Worm (Caenorhabditis elegans) whole organism, L1 larva: ENCODE measurements around the gene F08G5.3.

Experiments
- C16A3.4 ChIP-seq: fragments of 150-350 bp; optimal IDR thresholded peaks from 2 replicates; lab custom pipeline; 2014; ENCODE audit warnings: missing biosample characterization, missing genetic modification characterization
- aly-2 ChIP-seq: fragments of 150-350 bp; optimal IDR thresholded peaks from 2 replicates; lab custom pipeline; 2014; ENCODE audit warnings: missing biosample characterization, missing genetic modification characterization
- ama-1 ChIP-seq: fragments of 150-350 bp; optimal IDR thresholded peaks from 2 replicates; lab custom pipeline; 2014
- ceh-88 ChIP-seq: fragments of 200-800 bp; sonication (Bioruptor generic); IDR thresholded peaks from 2 replicates; pipeline ENCODE4 v1.3.6; 2022; ENCODE audit warnings: missing genetic modification characterization, missing compliant biosample characterization
- dpl-1 ChIP-seq, 3 experiments: fragments of 150-350 bp in 2 of 3; sonication (generic microtip) in 1 of 3; optimal IDR thresholded peaks; 2 replicates each; lab custom pipeline; 2014 to 2017; ENCODE audit warnings: missing biosample characterization in 3 of 3, missing genetic modification characterization in 3 of 3, missing genetic modification reagents in 3 of 3
- elt-3 ChIP-seq, 6 experiments: fragments of 150-350 bp in 1 of 6; sonication (generic microtip); optimal IDR thresholded peaks; 2 replicates each; lab custom pipeline; 2017 to 2018; ENCODE audit warnings: missing biosample characterization in 6 of 6, missing genetic modification characterization in 6 of 6, inconsistent platforms in 1 of 6
- fos-1 ChIP-seq: fragments of 150-350 bp; optimal IDR thresholded peaks from 2 replicates; lab custom pipeline; 2014; ENCODE audit warnings: missing biosample characterization, missing genetic modification characterization
- jun-1 ChIP-seq: fragments of 150-350 bp; optimal IDR thresholded peaks from 2 replicates; lab custom pipeline; 2014; ENCODE audit warnings: missing biosample characterization, missing genetic modification reagents, missing genetic modification characterization
- nhr-11 ChIP-seq: fragments of 150-350 bp; optimal IDR thresholded peaks from 2 replicates; lab custom pipeline; 2014; ENCODE audit warnings: missing biosample characterization, missing genetic modification characterization
- nhr-12 ChIP-seq: sonication (generic microtip); optimal IDR thresholded peaks from 2 replicates; lab custom pipeline; 2017; ENCODE audit warnings: missing biosample characterization, missing genetic modification characterization
- nhr-77 ChIP-seq: fragments of 150-350 bp; optimal IDR thresholded peaks from 2 replicates; lab custom pipeline; 2014; ENCODE audit warnings: missing biosample characterization, missing genetic modification characterization
- pqm-1 ChIP-seq: sonication (generic microtip); optimal IDR thresholded peaks from 3 replicates; lab custom pipeline; 2017; ENCODE audit warnings: missing biosample characterization, missing genetic modification characterization
- unc-62 ChIP-seq: fragments of 150-350 bp; optimal IDR thresholded peaks from 2 replicates; lab custom pipeline; 2014; ENCODE audit warnings: missing biosample characterization, missing genetic modification reagents, missing genetic modification characterization
- unc-86 ChIP-seq: sonication (generic microtip); optimal IDR thresholded peaks from 2 replicates; lab custom pipeline; 2016; ENCODE audit warnings: missing genetic modification characterization, missing compliant biosample characterization

ce11 chrIV:12454750-12455149, 37.4 kb upstream of the F08G5.3 start, which contains the start of gene smz-1:
- no peak for TF ChIP-seq aly-2 (tag; lab: Kevin White, UChicago)
- TF ChIP-seq ama-1 (lab: Kevin White, UChicago), result no peak
- TF ChIP-seq nhr-77 (tag; lab: Kevin White, UChicago), result no peak
- TF ChIP-seq elt-3 (tag; optimal IDR thresholded peaks at IDR 0.05; lab: Kevin White, UChicago), result no peak
- no peak for TF ChIP-seq jun-1 (tag; lab: Kevin White, UChicago)
- TF ChIP-seq unc-62, result no peak
- no peak for TF ChIP-seq pqm-1 (tag; lab: Kevin White, UChicago)
- TF ChIP-seq unc-86 (tag; lab: Kevin White, UChicago), result no peak
- no peak for TF ChIP-seq ceh-88
- TF ChIP-seq nhr-12, result no peak
- no peak for TF ChIP-seq dpl-1 (GFP tag; optimal IDR thresholded peaks at IDR 0.05; lab: Kevin White, UChicago)
- TF ChIP-seq C16A3.4, result no peak
- no peak for TF ChIP-seq nhr-11 (tag; lab: Kevin White, UChicago)
- no peak for TF ChIP-seq fos-1 (tag; lab: Kevin White, UChicago)
